Worm (Caenorhabditis elegans) whole organism, L4 larva: ENCODE data around the gene ngn-1.

ENCODE experiments used
- hlh-11 ChIP-seq: fragments of 200-800 bp; sonication (Bioruptor generic); optimal IDR thresholded peaks from 2 replicates; lab custom pipeline; 2018; ENCODE audit warnings: mild to moderate bottlenecking, missing genetic modification characterization, missing compliant biosample characterization
- pha-4 ChIP-seq, 2 experiments: fragments of 150-350 bp in 1 of 2; fragments of 200-800 bp in 1 of 2; sonication (Bioruptor generic) in 1 of 2; IDR thresholded peaks in 1 of 2; optimal IDR thresholded peaks in 1 of 2; 2 replicates each; pipeline versions ENCODE4 v1.3.6 to Lab custom; 2014 to 2022; ENCODE audit warnings: missing genetic modification characterization in 2 of 2, missing genetic modification reagents in 2 of 2, missing biosample characterization in 1 of 2, missing compliant biosample characterization in 1 of 2

- TF ChIP-seq pha-4 (GFP tag; IDR thresholded peaks at IDR 0.05; lab: Robert Waterston, UW) (no peak), pha-4 (tag; optimal IDR thresholded peaks at IDR 0.05; lab: Kevin White, UChicago) (no peak), hlh-11 (tag; lab: Kevin White, UChicago) (no peak)
Measured at ce11 chrIV:2642054-2642453, 14.0 kb upstream of the ngn-1 start.
